Worm (Caenorhabditis elegans) whole organism, L4 larva: ENCODE results near the gene ceh-43.
"Not testable (repeated sequence)": the region's sequence is repeated elsewhere in the genome, so short reads cannot be mapped to it uniquely, and the experiment has no call there.

ENCODE experiments used
- D1046.2 ChIP-seq: fragments of 200-800 bp; sonication (Bioruptor generic); IDR thresholded peaks from 2 replicates; pipeline ENCODE4 v1.3.6; 2022; ENCODE audit warnings: missing genetic modification characterization, missing compliant biosample characterization
- F26F4.8 ChIP-seq: fragments of 200-800 bp; sonication (Bioruptor generic); conservative IDR thresholded peaks from 2 replicates; pipeline ENCODE4 v1.3.6; 2022; ENCODE audit warnings: missing genetic modification characterization, missing compliant biosample characterization
- F37D6.2 ChIP-seq: sonication (generic microtip); optimal IDR thresholded peaks from 2 replicates; lab custom pipeline; 2016; ENCODE audit warnings: mild to moderate bottlenecking, missing genetic modification characterization, missing compliant biosample characterization
- F49E8.2 ChIP-seq: sonication (generic microtip); optimal IDR thresholded peaks from 2 replicates; lab custom pipeline; 2016; ENCODE audit warnings: missing compliant biosample characterization, mild to moderate bottlenecking, missing genetic modification characterization, borderline replicate concordance
- Y105C5A.15 ChIP-seq: fragments of 200-800 bp; sonication (Bioruptor generic); IDR thresholded peaks from 2 replicates; pipeline ENCODE4 v1.3.6; 2022; ENCODE audit warnings: missing genetic modification characterization, missing compliant biosample characterization
- Y48G9A.11 ChIP-seq: fragments of 200-800 bp; sonication (Bioruptor generic); IDR thresholded peaks from 2 replicates; pipeline ENCODE4 v1.3.6; 2022; ENCODE audit warnings: missing genetic modification reagents, missing genetic modification characterization, missing compliant biosample characterization
- Y5F2A.4 ChIP-seq: fragments of 200-800 bp; sonication (Bioruptor generic); optimal IDR thresholded peaks from 2 replicates; lab custom pipeline; 2018; ENCODE audit warnings: mild to moderate bottlenecking, missing genetic modification characterization, missing compliant biosample characterization
- ZK546.5 ChIP-seq, 2 experiments: sonication (generic microtip); optimal IDR thresholded peaks; 2 replicates each; lab custom pipeline; 2017; ENCODE audit warnings: missing biosample characterization in 2 of 2, missing genetic modification characterization in 2 of 2
- aly-2 ChIP-seq: sonication (generic microtip); optimal IDR thresholded peaks from 2 replicates; lab custom pipeline; 2018; ENCODE audit warnings: missing biosample characterization, missing genetic modification characterization
- arid-1 ChIP-seq: fragments of 200-800 bp; sonication (Bioruptor generic); conservative IDR thresholded peaks from 2 replicates; pipeline ENCODE4 v1.3.6; 2022; ENCODE audit warnings: missing genetic modification reagents, missing genetic modification characterization, missing compliant biosample characterization
- ceh-32 ChIP-seq: sonication (generic microtip); optimal IDR thresholded peaks from 2 replicates; lab custom pipeline; 2016; ENCODE audit warnings: mild to moderate bottlenecking, missing genetic modification characterization, missing compliant biosample characterization; ENCODE audit not compliant: poor library complexity
- ceh-44 ChIP-seq: fragments of 200-800 bp; sonication (Bioruptor generic); IDR thresholded peaks from 2 replicates; pipeline ENCODE4 v1.3.6; 2022; ENCODE audit warnings: missing genetic modification reagents, missing genetic modification characterization, missing compliant biosample characterization
- daf-12 ChIP-seq: fragments of 150-350 bp; optimal IDR thresholded peaks from 2 replicates; lab custom pipeline; 2014; ENCODE audit warnings: missing biosample characterization, missing genetic modification reagents, missing genetic modification characterization
- daf-16 ChIP-seq, 3 experiments: sonication (generic microtip); optimal IDR thresholded peaks; 2 replicates each; lab custom pipeline; 2016 to 2017; ENCODE audit warnings: missing genetic modification characterization in 3 of 3, missing genetic modification reagents in 3 of 3, mild to moderate bottlenecking in 2 of 3, missing compliant biosample characterization in 2 of 3, missing biosample characterization in 1 of 3, moderate library complexity in 1 of 3
- daf-8 ChIP-seq: fragments of 200-800 bp; sonication (Bioruptor generic); IDR thresholded peaks from 2 replicates; pipeline ENCODE4 v1.3.6; 2022; ENCODE audit warnings: missing genetic modification characterization, missing compliant biosample characterization
- dmd-6 ChIP-seq: fragments of 200-800 bp; sonication (Bioruptor generic); IDR thresholded peaks from 2 replicates; pipeline ENCODE4 v1.3.6; 2022; ENCODE audit warnings: missing genetic modification reagents, missing genetic modification characterization, missing compliant biosample characterization
- dmd-8 ChIP-seq: fragments of 200-800 bp; sonication (Bioruptor generic); IDR thresholded peaks from 2 replicates; pipeline ENCODE4 v1.3.6; 2022; ENCODE audit warnings: missing genetic modification characterization, missing compliant biosample characterization
- duxl-1 ChIP-seq: sonication (generic microtip); optimal IDR thresholded peaks from 2 replicates; lab custom pipeline; 2016; ENCODE audit warnings: mild to moderate bottlenecking, missing genetic modification characterization, moderate library complexity, missing compliant biosample characterization; ENCODE audit not compliant: poor library complexity
- dve-1 ChIP-seq: sonication (generic microtip); optimal IDR thresholded peaks from 2 replicates; lab custom pipeline; 2017; ENCODE audit warnings: antibody characterized with exemption, mild to moderate bottlenecking, missing genetic modification characterization, missing compliant biosample characterization; ENCODE audit not compliant: insufficient read depth
- gei-8 ChIP-seq: fragments of 200-800 bp; sonication (Bioruptor generic); optimal IDR thresholded peaks from 2 replicates; lab custom pipeline; 2018; ENCODE audit warnings: mild to moderate bottlenecking, missing genetic modification characterization, missing compliant biosample characterization
- hif-1 ChIP-seq, 2 experiments: sonication (generic microtip); optimal IDR thresholded peaks; 2 replicates each; lab custom pipeline; 2016 to 2017; ENCODE audit warnings: missing compliant biosample characterization in 2 of 2, missing genetic modification characterization in 2 of 2, missing genetic modification reagents in 2 of 2, missing genotype in 2 of 2, mild to moderate bottlenecking in 1 of 2
- hlh-11 ChIP-seq: fragments of 200-800 bp; sonication (Bioruptor generic); optimal IDR thresholded peaks from 2 replicates; lab custom pipeline; 2018; ENCODE audit warnings: mild to moderate bottlenecking, missing genetic modification characterization, missing compliant biosample characterization
- hlh-30 ChIP-seq: sonication (generic microtip); optimal IDR thresholded peaks from 2 replicates; lab custom pipeline; 2017; ENCODE audit warnings: antibody characterized with exemption, mild to moderate bottlenecking, missing genetic modification characterization, missing compliant biosample characterization; ENCODE audit not compliant: insufficient read depth
- hmg-1.1 ChIP-seq: fragments of 200-800 bp; sonication (Bioruptor generic); IDR thresholded peaks from 2 replicates; pipeline ENCODE4 v1.3.6; 2022; ENCODE audit warnings: missing genetic modification reagents, missing genetic modification characterization, missing compliant biosample characterization
- lim-7 ChIP-seq: fragments of 200-800 bp; sonication (Bioruptor generic); IDR thresholded peaks from 2 replicates; pipeline ENCODE4 v1.3.6; 2022; ENCODE audit warnings: missing genetic modification characterization, missing compliant biosample characterization
- lin-1 ChIP-seq: fragments of 200-800 bp; sonication (Bioruptor generic); IDR thresholded peaks from 2 replicates; pipeline ENCODE4 v1.3.6; 2022; ENCODE audit warnings: missing genetic modification reagents, missing genetic modification characterization, missing compliant biosample characterization
- lin-13 ChIP-seq: fragments of 150-350 bp; optimal IDR thresholded peaks from 2 replicates; lab custom pipeline; 2014; ENCODE audit warnings: missing biosample characterization, missing genetic modification reagents, missing genetic modification characterization
- lin-15B ChIP-seq: fragments of 150-350 bp; sonication (generic microtip); optimal IDR thresholded peaks from 3 replicates; lab custom pipeline; 2014; ENCODE audit warnings: missing biosample characterization, missing genetic modification characterization
- lin-38 ChIP-seq: fragments of 200-800 bp; sonication (Bioruptor generic); IDR thresholded peaks from 2 replicates; pipeline ENCODE4 v1.3.6; 2022; ENCODE audit warnings: missing genetic modification reagents, missing genetic modification characterization, missing compliant biosample characterization
- mdl-1 ChIP-seq, 2 experiments: fragments of 150-350 bp in 1 of 2; sonication (generic microtip) in 1 of 2; optimal IDR thresholded peaks; 2 replicates each; lab custom pipeline; 2014 to 2017; ENCODE audit warnings: missing biosample characterization in 2 of 2, missing genetic modification characterization in 2 of 2
- mdt-29 ChIP-seq: fragments of 200-800 bp; sonication (Bioruptor generic); IDR thresholded peaks from 2 replicates; pipeline ENCODE4 v1.3.6; 2022; ENCODE audit warnings: missing genetic modification reagents, missing genetic modification characterization, missing compliant biosample characterization
- mep-1 ChIP-seq: fragments of 150-350 bp; sonication (generic microtip); optimal IDR thresholded peaks from 3 replicates; lab custom pipeline; 2014; ENCODE audit warnings: missing biosample characterization, missing genetic modification characterization
- mxl-2 ChIP-seq: fragments of 200-800 bp; sonication (Bioruptor generic); conservative IDR thresholded peaks from 2 replicates; pipeline ENCODE4 v1.3.6; 2022; ENCODE audit warnings: missing genetic modification reagents, missing genetic modification characterization, missing compliant biosample characterization
- nhr-42 ChIP-seq: fragments of 200-800 bp; sonication (Bioruptor generic); IDR thresholded peaks from 2 replicates; pipeline ENCODE4 v1.3.6; 2022; ENCODE audit warnings: missing genetic modification characterization, missing compliant biosample characterization
- nhr-48 ChIP-seq: sonication (generic microtip); optimal IDR thresholded peaks from 2 replicates; lab custom pipeline; 2016; ENCODE audit warnings: mild to moderate bottlenecking, missing genetic modification characterization, missing compliant biosample characterization
- nhr-6 ChIP-seq: fragments of 150-350 bp; optimal IDR thresholded peaks from 2 replicates; lab custom pipeline; 2014; ENCODE audit warnings: missing biosample characterization, missing genetic modification characterization
- pha-4 ChIP-seq, 2 experiments: fragments of 150-350 bp in 1 of 2; fragments of 200-800 bp in 1 of 2; sonication (Bioruptor generic) in 1 of 2; IDR thresholded peaks in 1 of 2; optimal IDR thresholded peaks in 1 of 2; 2 replicates each; pipeline versions ENCODE4 v1.3.6 to Lab custom; 2014 to 2022; ENCODE audit warnings: missing genetic modification characterization in 2 of 2, missing genetic modification reagents in 2 of 2, missing biosample characterization in 1 of 2, missing compliant biosample characterization in 1 of 2
- pqm-1 ChIP-seq: sonication (generic microtip); optimal IDR thresholded peaks from 2 replicates; lab custom pipeline; 2017; ENCODE audit warnings: missing biosample characterization, missing genetic modification characterization
- set-16 ChIP-seq: fragments of 200-800 bp; sonication (Bioruptor generic); IDR thresholded peaks from 2 replicates; pipeline ENCODE4 v1.3.6; 2022; ENCODE audit warnings: missing genetic modification reagents, missing genetic modification characterization, missing compliant biosample characterization
- snpc-4 ChIP-seq: fragments of 150-350 bp; optimal IDR thresholded peaks from 2 replicates; lab custom pipeline; 2014; ENCODE audit warnings: missing biosample characterization, missing genetic modification characterization
- spr-1 ChIP-seq: sonication (generic microtip); optimal IDR thresholded peaks from 2 replicates; lab custom pipeline; 2016; ENCODE audit warnings: mild to moderate bottlenecking, missing genetic modification characterization, missing compliant biosample characterization
- tra-1 ChIP-seq: fragments of 200-800 bp; sonication (Bioruptor generic); IDR thresholded peaks from 2 replicates; pipeline ENCODE4 v1.3.6; 2022; ENCODE audit warnings: missing genetic modification reagents, missing genetic modification characterization, missing compliant biosample characterization
- zag-1 ChIP-seq: fragments of 150-350 bp; optimal IDR thresholded peaks from 2 replicates; lab custom pipeline; 2014; ENCODE audit warnings: missing biosample characterization, missing genetic modification characterization
- zfp-3 ChIP-seq: fragments of 200-800 bp; sonication (Bioruptor generic); conservative IDR thresholded peaks from 2 replicates; pipeline ENCODE4 v1.3.6; 2022; ENCODE audit warnings: missing genetic modification reagents, missing genetic modification characterization, missing compliant biosample characterization
- zip-2 ChIP-seq: fragments of 150-350 bp; optimal IDR thresholded peaks from 2 replicates; lab custom pipeline; 2014; ENCODE audit warnings: missing biosample characterization, missing genetic modification characterization

Gene ceh-43

DNA sequence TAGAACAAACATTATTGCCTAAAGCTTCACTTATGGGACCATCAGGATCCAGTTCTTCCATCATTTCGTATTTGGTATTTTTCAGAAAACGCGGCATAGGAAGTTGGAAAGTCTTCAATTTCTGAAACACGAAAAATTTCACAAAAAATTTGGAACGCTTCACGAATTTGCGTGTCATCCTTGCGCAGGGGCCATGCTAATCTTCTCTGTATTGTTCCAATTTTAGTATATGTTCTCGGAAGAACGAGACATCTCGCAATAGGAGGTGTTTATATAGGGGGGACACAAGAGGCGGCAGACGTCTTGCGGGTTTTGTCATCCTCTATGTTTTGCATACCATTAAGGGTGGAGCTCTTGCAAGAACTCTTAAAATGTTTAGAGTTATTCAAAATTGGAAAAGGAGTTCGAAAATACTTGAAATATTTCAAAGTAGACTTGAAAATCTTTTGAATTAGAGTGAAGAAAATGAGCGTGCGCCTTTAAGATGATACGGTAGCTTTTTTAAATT is 23.0 kb downstream of the ceh-43 start (continued):
- TF ChIP-seq arid-1 (peak; percentile 92), mxl-2 (GFP tag; lab: Robert Waterston, UW) (0 out of 2 replicates have a peak, but pooled peaks have one; percentile 42), spr-1 (peak; percentile 43), zfp-3 (GFP tag; lab: Robert Waterston, UW) (peak; percentile 76), pha-4 (GFP tag; IDR thresholded peaks at IDR 0.05; lab: Robert Waterston, UW) (peak; percentile 90), duxl-1 (peak; percentile 29), ceh-44 (0 out of 2 replicates have a peak, but pooled peaks have one; percentile 40), D1046.2 (peak; percentile 91), dmd-8 (GFP tag; lab: Robert Waterston, UW) (peak; percentile 72), lim-7 (GFP tag; lab: Robert Waterston, UW) (peak; percentile 88), nhr-42 (peak; percentile 49; the same call in 1 of the 2 replicates), F49E8.2 (peak; percentile 0), lin-38 (GFP tag; lab: Robert Waterston, UW) (peak; percentile 83), lin-1 (GFP tag; lab: Robert Waterston, UW) (peak; percentile 73; the same call in 1 of the 2 replicates), snpc-4 (peak; percentile 82), tra-1 (GFP tag; lab: Robert Waterston, UW) (peak; percentile 91)
- not testable (repeated sequence) for TF ChIP-seq pha-4 (tag; optimal IDR thresholded peaks at IDR 0.05; lab: Kevin White, UChicago)

DNA sequence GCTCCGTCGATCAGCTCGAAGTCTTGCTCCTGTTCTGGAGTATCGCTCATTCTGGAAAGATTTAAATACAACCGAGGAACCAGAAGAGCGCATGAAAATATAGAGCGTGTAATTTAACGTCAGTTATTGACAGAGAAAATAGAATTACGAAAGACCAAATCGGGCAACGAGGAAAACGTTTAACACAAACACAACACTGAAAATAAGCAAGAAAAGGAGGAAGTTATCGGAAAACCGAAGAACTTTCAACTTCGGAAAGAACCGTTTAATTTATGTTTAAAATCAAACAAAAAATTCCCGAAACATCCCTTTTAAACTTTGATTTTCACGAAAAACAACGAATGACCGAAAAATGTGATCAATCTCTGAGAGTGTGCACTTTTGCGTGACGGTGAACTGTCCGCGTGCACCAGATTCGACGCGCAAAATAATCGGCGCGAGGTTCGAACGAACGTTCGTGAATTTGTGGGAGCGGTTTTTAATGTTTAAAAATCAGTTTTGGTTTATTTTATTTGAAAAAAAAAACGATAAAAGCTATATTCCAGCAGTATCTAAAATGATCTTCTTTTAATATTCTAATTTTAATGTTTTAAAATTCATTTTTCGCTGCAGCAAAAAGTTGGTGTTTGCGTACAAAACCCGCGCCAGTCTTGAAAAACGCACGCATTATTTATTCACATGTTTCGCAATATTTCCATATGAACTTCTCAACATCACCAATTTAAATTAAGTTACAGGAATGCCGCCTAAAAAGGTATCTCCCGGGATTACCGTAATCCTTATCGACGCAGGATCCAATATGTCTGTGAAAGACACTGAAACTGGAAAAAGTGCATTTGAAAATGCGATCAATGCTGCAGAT is 30.4 kb downstream of the ceh-43 start, which contains the start of the genes R07E5.7 and cku-80:
Gene R07E5.7 (minus strand): TSS at position 51 of the 862 bp plus-strand sequence.
Gene cku-80 (plus strand): TSS at position 732 of the 862 bp plus-strand sequence.
- no peak for TF ChIP-seq dmd-8 (GFP tag; lab: Robert Waterston, UW)
- TF ChIP-seq ZK546.5 (tag; optimal IDR thresholded peaks at IDR 0.05; lab: Kevin White, UChicago) = no peak
- TF ChIP-seq dve-1 = peak; percentile 64
- TF ChIP-seq Y5F2A.4 = no peak
- TF ChIP-seq lin-15B = peak; percentile 33
- peak; percentile 92 for TF ChIP-seq hlh-30 (tag; lab: Kevin White, UChicago)
- peak; percentile 55 for TF ChIP-seq hlh-11 (tag; lab: Kevin White, UChicago)
- peak; percentile 70 for TF ChIP-seq mep-1 (tag; lab: Kevin White, UChicago)
- no peak for TF ChIP-seq daf-12 (tag; lab: Kevin White, UChicago)
- TF ChIP-seq lin-13 (GFP tag; lab: Kevin White, UChicago) = peak; percentile 19
- no peak for TF ChIP-seq lin-1 (GFP tag; lab: Robert Waterston, UW)
- TF ChIP-seq F37D6.2 = no peak
- TF ChIP-seq duxl-1 = peak; percentile 25
- TF ChIP-seq nhr-48 (tag; lab: Kevin White, UChicago) = peak; percentile 17
- TF ChIP-seq aly-2 (tag; lab: Kevin White, UChicago) = no peak
- peak in 1 of 2 experiments; percentile 15 for TF ChIP-seq mdl-1 (tag; optimal IDR thresholded peaks at IDR 0.05; lab: Kevin White, UChicago)
- no peak for TF ChIP-seq nhr-6 (tag; lab: Kevin White, UChicago)
- peak; percentile 40; the same call in 1 of the 2 replicates for TF ChIP-seq dmd-6 (GFP tag; lab: Robert Waterston, UW)
- TF ChIP-seq mdt-29 (GFP tag; lab: Robert Waterston, UW) = no peak
- no peak for TF ChIP-seq snpc-4
- TF ChIP-seq Y48G9A.11 (GFP tag; lab: Robert Waterston, UW) = no peak
- TF ChIP-seq set-16 (GFP tag; lab: Robert Waterston, UW) = no peak
- no peak for TF ChIP-seq ceh-32 (tag; lab: Kevin White, UChicago)
- peak in 1 of 2 experiments; percentile 72 for TF ChIP-seq hif-1 (tag; optimal IDR thresholded peaks at IDR 0.05; lab: Kevin White, UChicago)
- TF ChIP-seq zip-2 = no peak
- TF ChIP-seq Y105C5A.15 (GFP tag; lab: Robert Waterston, UW) = no peak
- no peak for TF ChIP-seq zag-1
- TF ChIP-seq F26F4.8 (GFP tag; lab: Robert Waterston, UW) = no peak
- no peak for TF ChIP-seq gei-8
- TF ChIP-seq pqm-1 (tag; lab: Kevin White, UChicago) = no peak
- no peak for TF ChIP-seq daf-16 (GFP tag; optimal IDR thresholded peaks at IDR 0.05; lab: Kevin White, UChicago)
- peak; percentile 36 for TF ChIP-seq daf-16 (tag; optimal IDR thresholded peaks at IDR 0.05; lab: Kevin White, UChicago)
- peak; percentile 42; the same call in 1 of the 2 replicates for TF ChIP-seq hmg-1.1
- TF ChIP-seq daf-8 (GFP tag; lab: Robert Waterston, UW) = no peak
